Worm (Caenorhabditis elegans): ENCODE measurements around the gene Y17D7C.6.

- TF ChIP-seq lin-11 (tag; optimal IDR thresholded peaks at IDR 0.05), result no peak
- TF ChIP-seq fkh-10 (GFP tag; optimal IDR thresholded peaks at IDR 0.05), result no peak
- no peak for TF ChIP-seq ttx-3 (tag; optimal IDR thresholded peaks at IDR 0.05)
- TF ChIP-seq tbx-2 (tag; optimal IDR thresholded peaks at IDR 0.05), result no peak
- no peak for TF ChIP-seq npax-4 (tag; optimal IDR thresholded peaks at IDR 0.05)
- TF ChIP-seq F13H6.1 (tag; optimal IDR thresholded peaks at IDR 0.05), result no peak
- TF ChIP-seq elt-2 (tag; optimal IDR thresholded peaks at IDR 0.05), result no peak
- no peak for TF ChIP-seq ama-1 (optimal IDR thresholded peaks at IDR 0.05)
- no peak for TF ChIP-seq K09A11.1 (tag; optimal IDR thresholded peaks at IDR 0.05; ENCODE audit: insufficient read depth)
- no peak for TF ChIP-seq dve-1 (tag; optimal IDR thresholded peaks at IDR 0.05)
- TF ChIP-seq hlh-6 (tag; optimal IDR thresholded peaks at IDR 0.05), result no peak
- no peak for TF ChIP-seq pat-9 (tag; optimal IDR thresholded peaks at IDR 0.05)
Measured at ce11 chrV:18708015-18708414, 1.6 kb upstream of the Y17D7C.6 start.

Data from whole organism, late embryonic.